Worm (Caenorhabditis elegans) whole organism, L2 larva: ENCODE measurements around the gene F11C7.6.

Source experiments
- C34F6.9 ChIP-seq: fragments of 150-350 bp; optimal IDR thresholded peaks from 2 replicates; lab custom pipeline; 2014; ENCODE audit warnings: missing biosample characterization, missing genetic modification characterization
- F13H6.1 ChIP-seq: sonication (generic microtip); optimal IDR thresholded peaks from 2 replicates; lab custom pipeline; 2016; ENCODE audit warnings: missing genetic modification characterization, missing compliant biosample characterization
- ZK546.5 ChIP-seq: sonication (generic microtip); optimal IDR thresholded peaks from 2 replicates; lab custom pipeline; 2017; ENCODE audit warnings: missing biosample characterization, missing genetic modification characterization
- aly-2 ChIP-seq: fragments of 150-350 bp; optimal IDR thresholded peaks from 2 replicates; lab custom pipeline; 2014; ENCODE audit warnings: missing biosample characterization, missing genetic modification characterization
- blmp-1 ChIP-seq: sonication (generic microtip); optimal IDR thresholded peaks from 2 replicates; lab custom pipeline; 2017; ENCODE audit warnings: missing genetic modification characterization, mild to moderate bottlenecking, missing compliant biosample characterization, antibody characterized with exemption, moderate library complexity; ENCODE audit not compliant: insufficient read depth
- ceh-16 ChIP-seq: fragments of 150-350 bp; optimal IDR thresholded peaks from 2 replicates; lab custom pipeline; 2014; ENCODE audit warnings: missing biosample characterization, missing genetic modification characterization
- crh-2 ChIP-seq: sonication (generic microtip); optimal IDR thresholded peaks from 2 replicates; lab custom pipeline; 2017; ENCODE audit warnings: missing biosample characterization, missing genetic modification characterization
- egl-27 ChIP-seq: sonication (generic microtip); optimal IDR thresholded peaks from 3 replicates; lab custom pipeline; 2017; ENCODE audit warnings: missing biosample characterization, missing genetic modification reagents, missing genetic modification characterization
- elt-1 ChIP-seq: fragments of 150-350 bp; optimal IDR thresholded peaks from 2 replicates; lab custom pipeline; 2014; ENCODE audit warnings: missing biosample characterization, missing genetic modification characterization
- fos-1 ChIP-seq: fragments of 150-350 bp; optimal IDR thresholded peaks from 2 replicates; lab custom pipeline; 2014; ENCODE audit warnings: missing biosample characterization, missing genetic modification characterization
- gmeb-1 ChIP-seq: fragments of 150-350 bp; optimal IDR thresholded peaks from 2 replicates; lab custom pipeline; 2014; ENCODE audit warnings: missing biosample characterization, missing genetic modification characterization
- lin-13 ChIP-seq: fragments of 150-350 bp; optimal IDR thresholded peaks from 2 replicates; lab custom pipeline; 2014; ENCODE audit warnings: missing biosample characterization, missing genetic modification reagents, missing genetic modification characterization
- lsy-2 ChIP-seq, 2 experiments: fragments of 150-350 bp in 1 of 2; sonication (generic microtip) in 1 of 2; optimal IDR thresholded peaks; 2 replicates each; lab custom pipeline; 2014 to 2017; ENCODE audit warnings: missing biosample characterization in 2 of 2, missing genetic modification characterization in 2 of 2
- mab-5 ChIP-seq: fragments of 150-350 bp; optimal IDR thresholded peaks from 2 replicates; lab custom pipeline; 2014; ENCODE audit warnings: missing biosample characterization, missing genetic modification characterization
- mbf-1 ChIP-seq: sonication (generic microtip); optimal IDR thresholded peaks from 2 replicates; lab custom pipeline; 2017; ENCODE audit warnings: missing biosample characterization, missing genetic modification characterization
- mdl-1 ChIP-seq, 2 experiments: fragments of 150-350 bp in 1 of 2; sonication (generic microtip) in 1 of 2; optimal IDR thresholded peaks; 2 replicates each; lab custom pipeline; 2017; ENCODE audit warnings: missing biosample characterization in 2 of 2, missing genetic modification characterization in 2 of 2
- nhr-12 ChIP-seq: fragments of 150-350 bp; optimal IDR thresholded peaks from 2 replicates; lab custom pipeline; 2014; ENCODE audit warnings: missing biosample characterization, missing genetic modification characterization
- nhr-129 ChIP-seq: fragments of 150-350 bp; optimal IDR thresholded peaks from 2 replicates; lab custom pipeline; 2014; ENCODE audit warnings: missing biosample characterization, missing genetic modification characterization
- nhr-21 ChIP-seq: fragments of 150-350 bp; optimal IDR thresholded peaks from 2 replicates; lab custom pipeline; 2014; ENCODE audit warnings: missing biosample characterization, missing genetic modification characterization
- nhr-23 ChIP-seq: fragments of 150-350 bp; optimal IDR thresholded peaks from 2 replicates; lab custom pipeline; 2014; ENCODE audit warnings: missing biosample characterization, missing genetic modification reagents, missing genetic modification characterization
- nhr-25 ChIP-seq: fragments of 150-350 bp; sonication (generic microtip); optimal IDR thresholded peaks from 3 replicates; lab custom pipeline; 2014; ENCODE audit warnings: missing biosample characterization, missing genetic modification characterization
- nhr-6 ChIP-seq: fragments of 150-350 bp; optimal IDR thresholded peaks from 2 replicates; lab custom pipeline; 2014; ENCODE audit warnings: missing biosample characterization, missing genetic modification characterization
- nhr-77 ChIP-seq: fragments of 150-350 bp; optimal IDR thresholded peaks from 2 replicates; lab custom pipeline; 2014; ENCODE audit warnings: missing biosample characterization, missing genetic modification characterization
- sem-4 ChIP-seq: fragments of 150-350 bp; optimal IDR thresholded peaks from 2 replicates; lab custom pipeline; 2014; ENCODE audit warnings: missing biosample characterization, missing genetic modification reagents, missing genetic modification characterization
- skn-1 ChIP-seq: sonication (generic microtip); optimal IDR thresholded peaks from 2 replicates; lab custom pipeline; 2017; ENCODE audit warnings: missing biosample characterization, missing genetic modification characterization
- sma-3 ChIP-seq: sonication (generic microtip); optimal IDR thresholded peaks from 2 replicates; lab custom pipeline; 2016; ENCODE audit warnings: missing genetic modification reagents, missing genetic modification characterization, missing compliant biosample characterization
- sma-9 ChIP-seq, 2 experiments: fragments of 150-350 bp in 1 of 2; sonication (generic microtip) in 1 of 2; optimal IDR thresholded peaks; 2 replicates each; lab custom pipeline; 2014 to 2016; ENCODE audit warnings: missing genetic modification characterization in 2 of 2, mild to moderate bottlenecking in 1 of 2, missing biosample characterization in 1 of 2, missing compliant biosample characterization in 1 of 2, missing genetic modification reagents in 1 of 2, moderate library complexity in 1 of 2
- unc-39 ChIP-seq: fragments of 150-350 bp; optimal IDR thresholded peaks from 2 replicates; lab custom pipeline; 2014; ENCODE audit warnings: missing biosample characterization, missing genetic modification characterization
- unc-55 ChIP-seq: fragments of 150-350 bp; sonication (generic microtip); optimal IDR thresholded peaks from 3 replicates; lab custom pipeline; 2014; ENCODE audit warnings: missing biosample characterization, missing genetic modification reagents, missing genetic modification characterization

The F11C7.6 gene

DNA sequence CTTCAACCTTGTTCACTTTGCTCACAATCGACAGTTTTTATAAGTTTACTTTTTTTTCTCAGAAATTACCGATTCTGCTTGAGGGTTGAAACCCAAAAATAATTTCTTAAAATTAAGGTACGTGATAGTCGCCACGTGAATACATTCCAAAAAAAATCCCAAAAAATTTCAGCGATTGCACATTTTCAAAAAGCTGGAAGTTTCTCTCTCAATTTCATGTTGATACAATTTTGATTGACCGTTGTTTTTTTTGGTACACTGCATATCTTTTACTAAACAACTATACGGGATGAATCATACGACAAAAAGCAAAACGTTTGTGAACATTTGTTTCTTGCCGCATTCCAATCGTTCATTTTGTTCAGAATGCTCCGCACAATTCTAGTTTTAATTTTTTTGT lies 37.0 kb downstream of the F11C7.6 start, which contains the start of gene C36E6.8:
C36E6.8 (plus strand) TSS at position 301 of the 400 bp plus-strand sequence.
- no peak for TF ChIP-seq nhr-77 (tag; lab: Kevin White, UChicago)
- no peak for TF ChIP-seq egl-27
- TF ChIP-seq, all 48 proteins: peak for 0

DNA sequence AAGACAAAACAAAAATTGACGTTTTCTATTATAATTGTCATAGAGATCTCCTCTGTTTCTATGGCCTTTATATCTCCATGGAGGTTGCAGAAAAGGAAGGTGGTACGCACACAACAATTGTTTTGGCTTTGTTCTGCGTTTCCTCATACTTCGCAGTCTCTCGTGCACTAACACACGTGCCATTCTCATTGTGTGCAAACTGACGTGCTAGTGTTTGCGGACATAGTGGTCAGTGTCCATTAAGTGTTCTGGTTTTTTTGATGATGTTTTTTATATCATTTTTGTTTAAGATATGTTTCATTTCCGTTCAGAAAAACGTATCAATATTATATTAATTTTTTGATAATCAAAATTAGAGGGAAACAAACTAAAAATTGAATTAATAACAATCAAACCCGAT lies 50.0 kb downstream of the F11C7.6 start, which contains the start of gene C36E6.2:
C36E6.2 (plus strand) TSS at position 261 of the 400 bp plus-strand sequence.
- TF ChIP-seq gmeb-1 (peak; percentile 58), lin-13 (GFP tag; lab: Kevin White, UChicago) (peak; percentile 54), blmp-1 (peak; percentile 49), egl-27 (peak; percentile 40), sma-9 (GFP tag; optimal IDR thresholded peaks at IDR 0.05; lab: Kevin White, UChicago) (peak; percentile 83), sma-9 (tag; optimal IDR thresholded peaks at IDR 0.05; lab: Kevin White, UChicago) (no peak), fos-1 (tag; lab: Kevin White, UChicago) (peak; percentile 58), C34F6.9 (tag; lab: Kevin White, UChicago) (peak; percentile 85), nhr-12 (tag; lab: Kevin White, UChicago) (no peak), lsy-2 (tag; optimal IDR thresholded peaks at IDR 0.05; lab: Kevin White, UChicago) (peak; percentile 23 to 81), nhr-6 (peak; percentile 75), nhr-129 (tag; lab: Kevin White, UChicago) (peak; percentile 92), sma-3 (GFP tag; lab: Kevin White, UChicago) (peak; percentile 66), mdl-1 (tag; optimal IDR thresholded peaks at IDR 0.05; lab: Kevin White, UChicago) (peak; percentile 95 to 99), skn-1 (tag; lab: Kevin White, UChicago) (peak; percentile 16), unc-55 (GFP tag; lab: Kevin White, UChicago) (peak; percentile 73), mab-5 (peak; percentile 65), F13H6.1 (tag; lab: Kevin White, UChicago) (peak; percentile 73), ceh-16 (tag; lab: Kevin White, UChicago) (no peak), mbf-1 (tag; lab: Kevin White, UChicago) (no peak), sem-4 (tag; lab: Kevin White, UChicago) (peak; percentile 75), aly-2 (tag; lab: Kevin White, UChicago) (no peak), nhr-23 (tag; lab: Kevin White, UChicago) (no peak), elt-1 (tag; lab: Kevin White, UChicago) (no peak), nhr-25 (peak; percentile 75), nhr-21 (tag; lab: Kevin White, UChicago) (peak; percentile 74), ZK546.5 (tag; lab: Kevin White, UChicago) (no peak), unc-39 (tag; lab: Kevin White, UChicago) (no peak), crh-2 (tag; lab: Kevin White, UChicago) (peak; percentile 89)
